Worm (Caenorhabditis elegans): ENCODE data around the gene cpna-5.
A peak's percentile ranks its signal among the peaks of the same experiment; 100 is the strongest.

Gene cpna-5

DNA sequence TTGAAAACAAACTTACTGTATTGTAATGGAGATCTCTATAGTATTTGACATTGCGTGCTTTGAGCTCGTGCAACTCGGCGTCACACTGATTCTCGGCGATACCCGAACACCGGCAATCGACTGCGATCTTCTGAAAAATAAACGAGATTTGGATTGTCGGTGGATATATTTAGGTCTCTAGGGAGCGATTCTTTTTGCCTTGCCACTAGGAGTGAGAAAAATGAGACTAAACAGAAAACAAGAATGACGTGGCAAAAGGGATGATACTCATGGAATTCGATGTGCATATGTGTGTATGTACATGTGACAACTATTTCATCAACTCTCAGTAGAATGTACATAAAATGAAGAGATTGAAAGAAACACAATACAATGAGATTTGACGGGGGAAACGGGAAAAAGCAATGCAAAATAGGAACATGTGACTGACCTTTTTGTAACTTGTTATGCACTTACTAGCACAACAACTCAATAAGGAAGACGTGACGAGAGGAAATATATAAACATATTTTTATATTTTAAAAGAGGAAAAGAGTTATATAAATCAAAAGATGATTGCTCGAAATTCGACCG is 3.7 kb downstream of the cpna-5 start:
- no peak for TF ChIP-seq lin-13 (GFP tag; optimal IDR thresholded peaks at IDR 0.05)
- TF ChIP-seq egl-43 (GFP tag; IDR thresholded peaks at IDR 0.05): no peak
- no peak for TF ChIP-seq zfp-2 (tag; optimal IDR thresholded peaks at IDR 0.05)
- no peak for TF ChIP-seq nhr-111 (GFP tag; optimal IDR thresholded peaks at IDR 0.05)
- TF ChIP-seq ces-1 (GFP tag; optimal IDR thresholded peaks at IDR 0.05): peak; percentile 84
- TF ChIP-seq unc-130 (GFP tag; optimal IDR thresholded peaks at IDR 0.05): no peak
- TF ChIP-seq D1046.2 (GFP tag; IDR thresholded peaks at IDR 0.05): no peak
- TF ChIP-seq hlh-30 (tag; optimal IDR thresholded peaks at IDR 0.05; ENCODE audit: insufficient read depth): peak; percentile 53
- TF ChIP-seq set-16 (GFP tag; IDR thresholded peaks at IDR 0.05): no peak
- TF ChIP-seq attf-4 (tag; optimal IDR thresholded peaks at IDR 0.05): no peak
- TF ChIP-seq lin-29 (GFP tag; IDR thresholded peaks at IDR 0.05): no peak
- peak in 1 of 2 experiments; percentile 27 for TF ChIP-seq lsy-2 (tag; optimal IDR thresholded peaks at IDR 0.05)
- TF ChIP-seq F44E2.7 (GFP tag; IDR thresholded peaks at IDR 0.05): no peak
- no peak for TF ChIP-seq unc-39 (tag; optimal IDR thresholded peaks at IDR 0.05)
- no peak for TF ChIP-seq spr-3 (GFP tag; optimal IDR thresholded peaks at IDR 0.05)
- TF ChIP-seq nhr-10 (tag; optimal IDR thresholded peaks at IDR 0.05): no peak
- no peak for TF ChIP-seq lin-1 (GFP tag; IDR thresholded peaks at IDR 0.05)
- TF ChIP-seq lim-7 (GFP tag; IDR thresholded peaks at IDR 0.05): no peak
- no peak for TF ChIP-seq zip-11 (GFP tag; IDR thresholded peaks at IDR 0.05)
- TF ChIP-seq zag-1 (tag; optimal IDR thresholded peaks at IDR 0.05): no peak
- TF ChIP-seq nhr-11 (tag; optimal IDR thresholded peaks at IDR 0.05): no peak
- no peak for TF ChIP-seq dpl-1 (GFP tag; optimal IDR thresholded peaks at IDR 0.05)
- TF ChIP-seq mep-1 (tag; optimal IDR thresholded peaks at IDR 0.05): no peak
- TF ChIP-seq saeg-2 (GFP tag; IDR thresholded peaks at IDR 0.05): no peak
- TF ChIP-seq rbr-2 (tag; optimal IDR thresholded peaks at IDR 0.05): peak; percentile 25
- no peak for TF ChIP-seq daf-12 (tag; optimal IDR thresholded peaks at IDR 0.05)
- TF ChIP-seq unc-62 (GFP tag; optimal IDR thresholded peaks at IDR 0.05 in 1 of 2): peak in 1 of 2 experiments; percentile 77
- TF ChIP-seq unc-62 (tag; optimal IDR thresholded peaks at IDR 0.05): no peak
- no peak for TF ChIP-seq aha-1 (tag)
- TF ChIP-seq ctbp-1 (GFP tag; IDR thresholded peaks at IDR 0.05): peak; percentile 21; the same call in 1 of the 2 replicates
- TF ChIP-seq dmd-9 (GFP tag; IDR thresholded peaks at IDR 0.05): no peak
- no peak for TF ChIP-seq Y105C5A.15 (GFP tag; IDR thresholded peaks at IDR 0.05)
- no peak for TF ChIP-seq hmg-1.1 (GFP tag; IDR thresholded peaks at IDR 0.05)
- TF ChIP-seq pha-4 (GFP tag; IDR thresholded peaks at IDR 0.05): no peak
- no peak for TF ChIP-seq pha-4 (tag; optimal IDR thresholded peaks at IDR 0.05)
- no peak for TF ChIP-seq aly-2 (tag; optimal IDR thresholded peaks at IDR 0.05)
- no peak for TF ChIP-seq Y5F2A.4 (GFP tag; optimal IDR thresholded peaks at IDR 0.05)
- TF ChIP-seq mdt-29 (GFP tag; IDR thresholded peaks at IDR 0.05): no peak
- TF ChIP-seq zip-2 (tag; optimal IDR thresholded peaks at IDR 0.05): no peak
- TF ChIP-seq nhr-102 (tag; optimal IDR thresholded peaks at IDR 0.05): no peak
- peak; percentile 77 for TF ChIP-seq fkh-10 (GFP tag; optimal IDR thresholded peaks at IDR 0.05)
- TF ChIP-seq nhr-6 (tag; optimal IDR thresholded peaks at IDR 0.05): no peak
- no peak for TF ChIP-seq Y75B8A.6 (GFP tag; IDR thresholded peaks at IDR 0.05)
- TF ChIP-seq dmd-6 (GFP tag; IDR thresholded peaks at IDR 0.05): peak; percentile 30; the same call in 1 of the 2 replicates
- peak in 1 of 2 experiments; percentile 27 for TF ChIP-seq mdl-1 (tag; optimal IDR thresholded peaks at IDR 0.05)
